Fruit fly (Drosophila melanogaster) whole organism, embryonic: Measurements from ENCODE around the gene bin.

Experiments
- Atf-2 ChIP-seq: fragments of 200-800 bp; sonication (Bioruptor generic); optimal IDR thresholded peaks from 2 replicates; lab custom pipeline; 2016; ENCODE audit warnings: missing biosample characterization, missing genetic modification characterization
- CG10462 ChIP-seq: fragments of 200-800 bp; sonication (Bioruptor generic); optimal IDR thresholded peaks from 2 replicates; lab custom pipeline; 2016; ENCODE audit warnings: missing biosample characterization, missing genetic modification characterization
- CG11456 ChIP-seq: fragments of 200-800 bp; sonication (Bioruptor generic); IDR thresholded peaks from 3 replicates; pipeline ENCODE4 v1.3.6; 2022; ENCODE audit warnings: missing biosample characterization, missing genetic modification characterization
- CG12391 ChIP-seq: fragments of 200-800 bp; sonication (Bioruptor generic); optimal IDR thresholded peaks from 3 replicates; lab custom pipeline; 2018; ENCODE audit warnings: missing biosample characterization, mild to moderate bottlenecking, missing genetic modification characterization, moderate library complexity
- CG12769 ChIP-seq: fragments of 200-800 bp; sonication (Bioruptor generic); optimal IDR thresholded peaks from 2 replicates; lab custom pipeline; 2019; ENCODE audit warnings: missing biosample characterization, mild to moderate bottlenecking, missing genetic modification characterization, moderate library complexity
- CG14050 ChIP-seq: fragments of 200-800 bp; sonication (Bioruptor generic); IDR thresholded peaks from 3 replicates; pipeline ENCODE4 v1.3.6; 2022; ENCODE audit warnings: missing biosample characterization, missing genetic modification characterization
- CG1529 ChIP-seq: fragments of 200-800 bp; sonication (Bioruptor generic); optimal IDR thresholded peaks from 3 replicates; lab custom pipeline; 2018; ENCODE audit warnings: missing biosample characterization, missing genetic modification characterization
- CG15601 ChIP-seq: fragments of 200-800 bp; sonication (Bioruptor generic); optimal IDR thresholded peaks from 3 replicates; lab custom pipeline; 2019; ENCODE audit warnings: missing biosample characterization, mild to moderate bottlenecking, missing genetic modification characterization, moderate library complexity
- CG16813 ChIP-seq: fragments of 200-800 bp; sonication (Bioruptor generic); IDR thresholded peaks from 3 replicates; pipeline ENCODE4 v1.3.6; 2022; ENCODE audit warnings: missing biosample characterization, missing genetic modification characterization; ENCODE audit not compliant: partially characterized antibody
- CG18476 ChIP-seq: fragments of 200-800 bp; sonication (Bioruptor generic); optimal IDR thresholded peaks from 2 replicates; lab custom pipeline; 2016; ENCODE audit warnings: missing biosample characterization, mild to moderate bottlenecking, missing genetic modification characterization
- CG18599 ChIP-seq: fragments of 200-800 bp; sonication (Bioruptor generic); optimal IDR thresholded peaks from 3 replicates; lab custom pipeline; 2017; ENCODE audit warnings: missing biosample characterization, missing genetic modification characterization, mild to moderate bottlenecking, moderate library complexity, missing genetic modification reagents
- CG32772 ChIP-seq: fragments of 200-800 bp; sonication (Bioruptor generic); IDR thresholded peaks from 2 replicates; pipeline ENCODE4 v1.3.6; 2022; ENCODE audit warnings: missing biosample characterization, missing genetic modification characterization
- CG34422 ChIP-seq: fragments of 200-800 bp; sonication (Bioruptor generic); IDR thresholded peaks from 3 replicates; pipeline ENCODE4 v1.3.6; 2022; ENCODE audit warnings: missing biosample characterization, missing genetic modification characterization
- CG3726 ChIP-seq: fragments of 200-800 bp; sonication (Bioruptor generic); IDR thresholded peaks from 3 replicates; pipeline ENCODE4, ENCODE4 v1.3.6; 2022; ENCODE audit warnings: missing biosample characterization, missing genetic modification characterization
- CG3847 ChIP-seq: fragments of 200-800 bp; sonication (Bioruptor generic); IDR thresholded peaks from 2 replicates; pipeline ENCODE4 v1.3.6; 2022; ENCODE audit warnings: missing biosample characterization, missing genetic modification characterization
- CG4617 ChIP-seq: fragments of 200-800 bp; sonication (Bioruptor generic); optimal IDR thresholded peaks from 3 replicates; lab custom pipeline; 2016; ENCODE audit warnings: missing biosample characterization, missing genetic modification characterization, borderline replicate concordance
- CG5245 ChIP-seq: fragments of 200-800 bp; sonication (Bioruptor generic); optimal IDR thresholded peaks from 3 replicates; lab custom pipeline; 2016; ENCODE audit warnings: missing biosample characterization, missing genetic modification characterization
- CG6272 ChIP-seq: fragments of 200-800 bp; sonication (Bioruptor generic); IDR thresholded peaks from 2 replicates; pipeline ENCODE4 v1.3.6; 2022; ENCODE audit warnings: missing biosample characterization, missing genetic modification characterization
- CG7556 ChIP-seq: fragments of 200-800 bp; sonication (Bioruptor generic); optimal IDR thresholded peaks from 2 replicates; lab custom pipeline; 2017; ENCODE audit warnings: missing biosample characterization, mild to moderate bottlenecking, missing genetic modification characterization
- CTCF ChIP-seq: fragments of 200-800 bp; sonication (Bioruptor generic); optimal IDR thresholded peaks from 2 replicates; lab custom pipeline; 2017; ENCODE audit warnings: missing biosample characterization, mild to moderate bottlenecking, missing genetic modification characterization, moderate library complexity
- D ChIP-seq, 2 experiments: fragments of 200-800 bp in 1 of 2; fragments of >200 bp in 1 of 2; sonication (Bioruptor generic) in 1 of 2; optimal IDR thresholded peaks; 2 replicates in 1 of 2; 3 replicates in 1 of 2; lab custom pipeline; 2017; ENCODE audit warnings: mild to moderate bottlenecking in 1 of 2, missing biosample characterization in 1 of 2, missing genetic modification characterization in 1 of 2, missing genetic modification reagents in 1 of 2
- D19A ChIP-seq: fragments of 200-800 bp; optimal IDR thresholded peaks from 3 replicates; lab custom pipeline; 2019; ENCODE audit warnings: missing biosample characterization, mild to moderate bottlenecking, missing genetic modification characterization, moderate library complexity
- Dref ChIP-seq: fragments of 200-800 bp; sonication (Bioruptor generic); IDR thresholded peaks from 2 replicates; pipeline ENCODE4 v1.3.6; 2022; ENCODE audit warnings: missing biosample characterization, missing genetic modification characterization
- HLH54F ChIP-seq: fragments of 200-800 bp; sonication (Bioruptor generic); optimal IDR thresholded peaks from 3 replicates; lab custom pipeline; 2016; ENCODE audit warnings: missing biosample characterization, missing genetic modification characterization
- Hmx ChIP-seq: fragments of 200-800 bp; sonication (Bioruptor generic); optimal IDR thresholded peaks from 2 replicates; lab custom pipeline; 2016; ENCODE audit warnings: missing biosample characterization, missing genetic modification characterization
- Med ChIP-seq: fragments of 200-800 bp; sonication (Bioruptor generic); peaks from one replicate; lab custom pipeline; 2016; ENCODE audit warnings: missing biosample characterization, missing genetic modification characterization, mild to moderate bottlenecking, inconsistent platforms, moderate library complexity
- NC2β ChIP-seq: fragments of 200-800 bp; sonication (Bioruptor generic); optimal IDR thresholded peaks from 2 replicates; lab custom pipeline; 2016; ENCODE audit warnings: missing biosample characterization, missing genetic modification characterization
- NfI ChIP-seq: fragments of 200-800 bp; sonication (Bioruptor generic); optimal IDR thresholded peaks from 3 replicates; lab custom pipeline; 2018; ENCODE audit warnings: missing biosample characterization, mild to moderate bottlenecking, missing genetic modification characterization, moderate library complexity
- Oli ChIP-seq: fragments of 200-800 bp; sonication (Bioruptor generic); optimal IDR thresholded peaks from 2 replicates; lab custom pipeline; 2018; ENCODE audit warnings: missing biosample characterization, mild to moderate bottlenecking, missing genetic modification characterization, moderate library complexity
- Pdp1 ChIP-seq, 2 experiments: fragments of 200-800 bp; sonication (Bioruptor generic); optimal IDR thresholded peaks; 3 replicates each; lab custom pipeline; 2016; ENCODE audit warnings: missing biosample characterization in 2 of 2, missing genetic modification characterization in 2 of 2, mild to moderate bottlenecking in 1 of 2, moderate library complexity in 1 of 2
- abd-A ChIP-seq: fragments of 200-800 bp; sonication (Bioruptor generic); optimal IDR thresholded peaks from 3 replicates; lab custom pipeline; 2019; ENCODE audit warnings: missing biosample characterization, mild to moderate bottlenecking, missing genetic modification characterization, moderate library complexity
- bigmax ChIP-seq: fragments of 200-800 bp; sonication (Bioruptor generic); optimal IDR thresholded peaks from 2 replicates; lab custom pipeline; 2018; ENCODE audit warnings: missing biosample characterization, mild to moderate bottlenecking, missing genetic modification characterization
- bowl ChIP-seq: fragments of 200-800 bp; sonication (Bioruptor generic); IDR thresholded peaks from 2 replicates; pipeline ENCODE4 v1.3.6; 2022; ENCODE audit warnings: missing biosample characterization, missing genetic modification characterization
- chm ChIP-seq: fragments of 200-800 bp; sonication (Bioruptor generic); IDR thresholded peaks from 2 replicates; pipeline ENCODE4 v1.3.6; 2022; ENCODE audit warnings: missing biosample characterization, missing genetic modification characterization
- dpn ChIP-seq, 2 experiments: fragments of 200-800 bp; sonication (Bioruptor generic); optimal IDR thresholded peaks; 3 replicates each; lab custom pipeline; 2016; ENCODE audit warnings: missing biosample characterization in 2 of 2, missing genetic modification characterization in 2 of 2
- esg ChIP-seq: fragments of 200-800 bp; sonication (Bioruptor generic); conservative IDR thresholded peaks from 2 replicates; pipeline ENCODE4 v1.3.6; 2022; ENCODE audit warnings: missing biosample characterization, missing genetic modification characterization
- eve ChIP-seq, 2 experiments: fragments of >200 bp; optimal IDR thresholded peaks; 2 replicates each; lab custom pipeline; 2017; ENCODE audit warnings: missing biosample characterization in 2 of 2, missing genetic modification characterization in 2 of 2
- grn ChIP-seq: fragments of 200-800 bp; sonication (Bioruptor generic); optimal IDR thresholded peaks from 3 replicates; lab custom pipeline; 2017; ENCODE audit warnings: missing biosample characterization, missing genetic modification characterization
- her ChIP-seq: fragments of 200-800 bp; sonication (Bioruptor generic); optimal IDR thresholded peaks from 2 replicates; lab custom pipeline; 2016; ENCODE audit warnings: missing biosample characterization, missing genetic modification characterization
- kah ChIP-seq: fragments of 200-800 bp; sonication (Bioruptor generic); optimal IDR thresholded peaks from 2 replicates; lab custom pipeline; 2018; ENCODE audit warnings: missing biosample characterization, mild to moderate bottlenecking, missing genetic modification characterization
- klu ChIP-seq: fragments of 200-800 bp; sonication (Bioruptor generic); IDR thresholded peaks from 2 replicates; pipeline ENCODE4 v1.3.6; 2022; ENCODE audit warnings: missing biosample characterization, missing genetic modification characterization
- lab ChIP-seq: fragments of 200-800 bp; sonication (Bioruptor generic); optimal IDR thresholded peaks from 3 replicates; lab custom pipeline; 2017; ENCODE audit warnings: missing biosample characterization, missing genetic modification characterization, mild to moderate bottlenecking, moderate library complexity, missing genetic modification reagents
- lilli ChIP-seq: fragments of 200-800 bp; sonication (Bioruptor generic); optimal IDR thresholded peaks from 3 replicates; lab custom pipeline; 2016; ENCODE audit warnings: missing biosample characterization, missing genetic modification characterization
- nerfin-1 ChIP-seq: fragments of 200-800 bp; sonication (Bioruptor generic); optimal IDR thresholded peaks from 3 replicates; lab custom pipeline; 2019; ENCODE audit warnings: missing biosample characterization, mild to moderate bottlenecking, missing genetic modification characterization, moderate library complexity
- nmo ChIP-seq: fragments of 200-800 bp; sonication (Bioruptor generic); optimal IDR thresholded peaks from 2 replicates; lab custom pipeline; 2018; ENCODE audit warnings: missing biosample characterization, mild to moderate bottlenecking, missing genetic modification characterization, moderate library complexity
- peb ChIP-seq: fragments of 200-800 bp; sonication (Bioruptor generic); IDR thresholded peaks from 2 replicates; pipeline ENCODE4 v1.3.6; 2022; ENCODE audit warnings: missing biosample characterization, missing genetic modification characterization
- pzg ChIP-seq: fragments of 200-800 bp; sonication (Bioruptor generic); optimal IDR thresholded peaks from 3 replicates; lab custom pipeline; 2018; ENCODE audit warnings: missing biosample characterization, mild to moderate bottlenecking, missing genetic modification characterization, moderate library complexity
- row ChIP-seq: fragments of 200-800 bp; sonication (Bioruptor generic); IDR thresholded peaks from 3 replicates; pipeline ENCODE4 v1.3.6; 2022; ENCODE audit warnings: missing biosample characterization, missing genetic modification characterization
- sc ChIP-seq, 3 experiments: fragments of >200 bp in 2 of 3; fragments of 200-800 bp in 1 of 3; sonication (Bioruptor generic) in 1 of 3; optimal IDR thresholded peaks; 2 replicates in 2 of 3; 3 replicates in 1 of 3; lab custom pipeline; 2017; ENCODE audit warnings: mild to moderate bottlenecking in 1 of 3, missing biosample characterization in 1 of 3, missing genetic modification characterization in 1 of 3, missing genetic modification reagents in 1 of 3
- vvl ChIP-seq: fragments of 200-800 bp; sonication (Bioruptor generic); IDR thresholded peaks from 2 replicates; pipeline ENCODE4 v1.3.6; 2022; ENCODE audit warnings: missing biosample characterization, missing genetic modification characterization

bin gene

DNA sequence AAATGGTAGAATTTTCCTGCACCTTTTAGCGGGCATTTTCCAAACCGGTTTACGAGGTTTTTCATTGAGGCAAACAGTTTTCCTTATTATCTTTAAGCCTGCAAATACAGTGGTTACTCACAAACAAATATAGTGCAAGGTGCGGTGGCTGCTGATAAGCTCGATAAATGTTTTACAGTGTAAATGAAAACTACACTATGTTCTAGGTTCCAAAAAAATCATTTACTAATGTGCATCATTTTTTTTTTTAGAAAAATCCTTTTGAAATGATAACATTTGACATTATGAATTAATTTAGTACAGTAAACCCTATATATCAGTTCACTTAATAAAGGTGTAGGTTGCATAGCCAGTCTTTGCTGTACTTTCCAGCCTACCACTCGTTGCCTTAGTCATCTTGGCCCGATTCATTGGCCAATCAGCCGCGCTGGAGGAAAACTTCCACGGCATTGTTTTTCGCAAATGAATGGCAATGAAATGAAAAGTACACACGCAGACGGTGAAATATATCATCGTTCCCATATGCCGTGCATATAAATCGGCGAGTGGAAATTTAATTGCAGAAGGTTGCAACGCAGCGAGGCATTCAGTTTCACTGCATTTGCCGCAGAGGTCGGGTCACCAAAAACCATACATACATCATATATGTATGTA, 12.3 kb upstream of the bin start (continued):
- TF ChIP-seq CG3726 (GFP tag; lab: Robert Waterston, UW), result no peak
- TF ChIP-seq CG4617, result no peak
- TF ChIP-seq CG3847 (GFP tag; lab: Robert Waterston, UW), result no peak
- TF ChIP-seq CG6272, result no peak
- no peak for TF ChIP-seq CG12769 (tag; lab: Kevin White, UChicago)
- no peak for TF ChIP-seq grn
- no peak for TF ChIP-seq klu (GFP tag; lab: Robert Waterston, UW)
- no peak for TF ChIP-seq CG34422 (GFP tag; lab: Robert Waterston, UW)
- TF ChIP-seq lilli, result peak; percentile 16
- no peak for TF ChIP-seq vvl (GFP tag; lab: Robert Waterston, UW)
- TF ChIP-seq Oli (tag; lab: Kevin White, UChicago), result peak; percentile 31
- no peak for TF ChIP-seq bowl (GFP tag; lab: Robert Waterston, UW)
- no peak for TF ChIP-seq CTCF (GFP tag; lab: Kevin White, UChicago)
- no peak for TF ChIP-seq bigmax (GFP tag; lab: Kevin White, UChicago)
- TF ChIP-seq nmo (GFP tag; lab: Kevin White, UChicago), result peak; percentile 23
- no peak for TF ChIP-seq CG11456
- TF ChIP-seq Hmx (GFP tag; lab: Kevin White, UChicago), result no peak
- no peak for TF ChIP-seq NC2β (GFP tag; lab: Kevin White, UChicago)
- TF ChIP-seq NfI (GFP tag; lab: Kevin White, UChicago), result no peak
- TF ChIP-seq Med (GFP tag; lab: Kevin White, UChicago), result peak; percentile 72
- TF ChIP-seq pzg (GFP tag; lab: Kevin White, UChicago), result no peak
- TF ChIP-seq CG14050, result no peak
- no peak for TF ChIP-seq CG1529 (GFP tag; lab: Kevin White, UChicago)
- TF ChIP-seq CG10462 (GFP tag; lab: Kevin White, UChicago), result no peak
- no peak for TF ChIP-seq D19A
- TF ChIP-seq her, result no peak
- peak; percentile 16 for TF ChIP-seq CG12391 (tag; lab: Kevin White, UChicago)
- no peak for TF ChIP-seq esg (GFP tag; lab: Robert Waterston, UW)
- no peak for TF ChIP-seq CG16813 (GFP tag; lab: Robert Waterston, UW)
- TF ChIP-seq CG18599 (GFP tag; lab: Kevin White, UChicago), result no peak
- TF ChIP-seq Atf-2, result no peak
- TF ChIP-seq CG5245 (GFP tag; lab: Kevin White, UChicago), result no peak
- TF ChIP-seq nerfin-1 (tag; lab: Kevin White, UChicago), result no peak
- no peak for TF ChIP-seq HLH54F (GFP tag; lab: Kevin White, UChicago)
- no peak for TF ChIP-seq CG15601 (tag; lab: Kevin White, UChicago)
- TF ChIP-seq dpn (GFP tag; optimal IDR thresholded peaks at IDR 0.05; lab: Kevin White, UChicago), result peak in 1 of 2 experiments; percentile 3
- TF ChIP-seq CG7556 (GFP tag; lab: Kevin White, UChicago), result no peak
- 0 out of 2 replicates have a peak, but pooled peaks have one; percentile 10 for TF ChIP-seq peb (GFP tag; lab: Robert Waterston, UW)
- TF ChIP-seq lab (GFP tag; lab: Kevin White, UChicago), result no peak

DNA sequence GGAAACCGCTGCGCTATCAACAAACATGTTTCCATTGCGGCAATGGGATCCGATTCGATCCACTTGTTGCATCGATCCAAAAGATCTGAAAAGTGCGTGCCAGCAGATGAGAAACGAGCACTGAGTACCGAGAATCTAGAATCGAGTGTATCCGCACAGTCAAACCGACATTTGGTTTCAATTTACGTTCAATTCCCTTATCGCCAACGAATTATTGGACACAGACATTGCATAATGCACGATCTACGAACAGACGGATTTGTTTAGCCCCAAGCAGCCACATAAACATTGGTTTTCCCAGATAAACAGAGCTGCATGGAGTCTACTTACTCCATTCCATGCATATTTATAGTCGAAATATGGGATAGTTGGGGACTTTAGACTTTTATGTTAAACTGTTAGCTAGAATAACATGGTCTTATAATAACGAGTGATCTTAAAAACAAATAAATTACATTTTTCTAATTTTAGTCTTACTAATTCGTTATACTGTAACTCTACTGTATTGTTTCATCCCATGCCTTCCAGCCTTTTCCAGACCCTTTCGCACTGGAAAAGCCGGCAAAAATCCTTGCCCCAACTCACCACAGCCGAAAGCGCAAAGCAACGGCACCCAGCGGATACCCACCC, 11.6 kb upstream of the bin start:
- no peak for TF ChIP-seq abd-A (tag; lab: Kevin White, UChicago)
- TF ChIP-seq chm (GFP tag; lab: Robert Waterston, UW), result 0 out of 2 replicates have a peak, but pooled peaks have one; percentile 24
- TF ChIP-seq CG18476, result no peak
- TF ChIP-seq eve (GFP tag; optimal IDR thresholded peaks at IDR 0.05; lab: Kevin White, UChicago), result peak in 1 of 2 experiments; percentile 61
- peak; percentile 81 for TF ChIP-seq kah (GFP tag; lab: Kevin White, UChicago)
- peak; percentile 25 for TF ChIP-seq D (optimal IDR thresholded peaks at IDR 0.05; lab: Kevin White, UChicago)
- TF ChIP-seq D (GFP tag; optimal IDR thresholded peaks at IDR 0.05; lab: Kevin White, UChicago), result no peak
- TF ChIP-seq sc (optimal IDR thresholded peaks at IDR 0.05; lab: Kevin White, UChicago), result no peak
- no peak for TF ChIP-seq sc (GFP tag; optimal IDR thresholded peaks at IDR 0.05; lab: Kevin White, UChicago)
- TF ChIP-seq row (GFP tag; lab: Robert Waterston, UW), result 0 out of 3 replicates have a peak, but pooled peaks have one; percentile 10
- peak in 1 of 2 experiments; percentile 95 for TF ChIP-seq Pdp1 (GFP tag; optimal IDR thresholded peaks at IDR 0.05; lab: Kevin White, UChicago)
- TF ChIP-seq CG15601 (tag; lab: Kevin White, UChicago), result peak; percentile 94
- TF ChIP-seq CG32772, result 0 out of 2 replicates have a peak, but pooled peaks have one; percentile 6
- no peak for TF ChIP-seq Dref (GFP tag; lab: Robert Waterston, UW)
